Fruit fly (Drosophila melanogaster) whole organism, adult: ENCODE results near the gene fmt.

Experiments used
- CG11617 ChIP-seq: fragments of 200-800 bp; sonication (Bioruptor generic); optimal IDR thresholded peaks from 2 replicates; lab custom pipeline; 2017; ENCODE audit warnings: mild to moderate bottlenecking, missing biosample characterization, missing genetic modification reagents, missing genetic modification characterization
- CG12768 ChIP-seq: fragments of 200-800 bp; sonication (Bioruptor generic); optimal IDR thresholded peaks from 2 replicates; lab custom pipeline; 2017; ENCODE audit warnings: missing biosample characterization, missing genetic modification characterization, mild to moderate bottlenecking, moderate library complexity, missing genetic modification reagents
- CG14711 ChIP-seq: fragments of 200-800 bp; sonication (Bioruptor generic); optimal IDR thresholded peaks from 2 replicates; lab custom pipeline; 2018; ENCODE audit warnings: missing biosample characterization, mild to moderate bottlenecking, missing genetic modification characterization, moderate library complexity
- CG1620 ChIP-seq: fragments of 200-800 bp; sonication (Bioruptor generic); optimal IDR thresholded peaks from 2 replicates; lab custom pipeline; 2016; ENCODE audit warnings: missing biosample characterization, missing genetic modification characterization
- CG33017 ChIP-seq: fragments of 200-800 bp; sonication (Bioruptor generic); optimal IDR thresholded peaks from 2 replicates; lab custom pipeline; 2018; ENCODE audit warnings: missing biosample characterization, mild to moderate bottlenecking, missing genetic modification characterization, moderate library complexity
- CG5204 ChIP-seq: fragments of 200-800 bp; sonication (Bioruptor generic); optimal IDR thresholded peaks from 2 replicates; lab custom pipeline; 2016; ENCODE audit warnings: missing biosample characterization, missing genetic modification characterization
- CG7045 ChIP-seq: fragments of 200-800 bp; sonication (Bioruptor generic); optimal IDR thresholded peaks from 2 replicates; lab custom pipeline; 2017; ENCODE audit warnings: missing biosample characterization, mild to moderate bottlenecking, missing genetic modification characterization
- CG7101 ChIP-seq: fragments of 200-800 bp; sonication (Bioruptor generic); optimal IDR thresholded peaks from 2 replicates; lab custom pipeline; 2018; ENCODE audit warnings: missing biosample characterization, mild to moderate bottlenecking, missing genetic modification characterization, moderate library complexity
- Clk ChIP-seq: fragments of 200-800 bp; sonication (Bioruptor generic); optimal IDR thresholded peaks from 2 replicates; lab custom pipeline; 2017; ENCODE audit warnings: missing biosample characterization, missing genetic modification characterization
- Crg-1 ChIP-seq: fragments of 200-800 bp; sonication (Bioruptor generic); optimal IDR thresholded peaks from 2 replicates; lab custom pipeline; 2016; ENCODE audit warnings: missing biosample characterization, missing genetic modification characterization
- Hr96 ChIP-seq: fragments of 200-800 bp; sonication (Bioruptor generic); optimal IDR thresholded peaks from 2 replicates; lab custom pipeline; 2016; ENCODE audit warnings: missing biosample characterization, missing genetic modification characterization
- Mnt ChIP-seq: fragments of 200-800 bp; sonication (Bioruptor generic); optimal IDR thresholded peaks from 2 replicates; lab custom pipeline; 2016; ENCODE audit warnings: missing biosample characterization, mild to moderate bottlenecking, missing genetic modification characterization
- bab1 ChIP-seq: fragments of 200-800 bp; sonication (Bioruptor generic); optimal IDR thresholded peaks from 3 replicates; lab custom pipeline; 2019; ENCODE audit warnings: missing biosample characterization, mild to moderate bottlenecking, missing genetic modification characterization, moderate library complexity
- cic ChIP-seq: fragments of 200-800 bp; sonication (Bioruptor generic); optimal IDR thresholded peaks from 2 replicates; lab custom pipeline; 2017; ENCODE audit warnings: missing biosample characterization, mild to moderate bottlenecking, missing genetic modification characterization, moderate library complexity
- cnc ChIP-seq, 2 experiments: fragments of >200 bp; optimal IDR thresholded peaks; 2 replicates each; lab custom pipeline; 2017
- kay ChIP-seq: fragments of 200-800 bp; sonication (Bioruptor generic); peaks from one replicate; lab custom pipeline; 2016; ENCODE audit warnings: missing biosample characterization, missing genetic modification characterization, borderline replicate concordance
- ovo ChIP-seq: fragments of 200-800 bp; sonication (Bioruptor generic); optimal IDR thresholded peaks from 2 replicates; lab custom pipeline; 2016; ENCODE audit warnings: missing biosample characterization, missing genetic modification characterization
- pad ChIP-seq: fragments of 200-800 bp; sonication (Bioruptor generic); optimal IDR thresholded peaks from 3 replicates; lab custom pipeline; 2017; ENCODE audit warnings: missing biosample characterization, missing genetic modification characterization, mild to moderate bottlenecking, moderate library complexity, missing genetic modification reagents
- tj ChIP-seq: fragments of 200-800 bp; sonication (Bioruptor generic); optimal IDR thresholded peaks from 3 replicates; lab custom pipeline; 2017; ENCODE audit warnings: missing biosample characterization, mild to moderate bottlenecking, missing genetic modification characterization, moderate library complexity
- toe ChIP-seq: fragments of 200-800 bp; sonication (Bioruptor generic); optimal IDR thresholded peaks from 2 replicates; lab custom pipeline; 2016; ENCODE audit warnings: missing biosample characterization, missing genetic modification characterization

Gene fmt

dm6 chr3L:6144769-6145220, 28.9 kb downstream of the fmt start, which contains the start of gene Lcp65Ac:
TSS of gene Lcp65Ac (plus strand) at chr3L:6144819.
- TF ChIP-seq ovo = no peak
- TF ChIP-seq kay (GFP tag; lab: Kevin White, UChicago) = no peak
- TF ChIP-seq pad (GFP tag; lab: Kevin White, UChicago) = no peak
- no peak for TF ChIP-seq cic
- TF ChIP-seq Clk = no peak
- TF ChIP-seq CG1620 = no peak
- no peak for TF ChIP-seq CG12768
- no peak for TF ChIP-seq CG7045 (GFP tag; lab: Kevin White, UChicago)
- TF ChIP-seq Hr96 (GFP tag; lab: Kevin White, UChicago) = no peak
- TF ChIP-seq CG7101 (tag; lab: Kevin White, UChicago) = no peak
- no peak for TF ChIP-seq Mnt (GFP tag; lab: Kevin White, UChicago)
- TF ChIP-seq bab1 (GFP tag; lab: Kevin White, UChicago) = no peak
- no peak for TF ChIP-seq toe (GFP tag; lab: Kevin White, UChicago)
- no peak for TF ChIP-seq Crg-1 (GFP tag; lab: Kevin White, UChicago)
- no peak for TF ChIP-seq tj
- no peak for TF ChIP-seq CG14711 (tag; lab: Kevin White, UChicago)
- TF ChIP-seq CG11617 (GFP tag; lab: Kevin White, UChicago) = no peak

- TF ChIP-seq tj = no peak
- TF ChIP-seq toe (GFP tag; lab: Kevin White, UChicago) = no peak
- no peak for TF ChIP-seq Crg-1 (GFP tag; lab: Kevin White, UChicago)
- TF ChIP-seq CG1620 = no peak
- TF ChIP-seq Mnt (GFP tag; lab: Kevin White, UChicago) = no peak
- TF ChIP-seq CG5204 (GFP tag; lab: Kevin White, UChicago) = no peak
- no peak for TF ChIP-seq CG33017 (tag; lab: Kevin White, UChicago)
- no peak for TF ChIP-seq kay (GFP tag; lab: Kevin White, UChicago)
- TF ChIP-seq cnc (optimal IDR thresholded peaks at IDR 0.05; lab: Kevin White, UChicago) = no peak
- TF ChIP-seq Clk = no peak
- no peak for TF ChIP-seq pad (GFP tag; lab: Kevin White, UChicago)
Measured at dm6 chr3L:6143188-6143755, 30.4 kb downstream of the fmt start, which contains the start of gene Lcp65Ad. TSS of gene Lcp65Ad (plus strand) at chr3L:6143395.

- no peak for TF ChIP-seq tj
- TF ChIP-seq Hr96 (GFP tag; lab: Kevin White, UChicago) = no peak
- TF ChIP-seq Mnt (GFP tag; lab: Kevin White, UChicago) = no peak
- no peak for TF ChIP-seq cic
- TF ChIP-seq Clk = no peak
Measured at dm6 chr3L:6142313-6142712, 31.4 kb downstream of the fmt start, which contains the start of gene Cpr65Aw. TSS of gene Cpr65Aw (minus strand) at chr3L:6142413.

dm6 chr3L:6141538-6141937, 32.1 kb downstream of the fmt start:
- TF ChIP-seq CG7045 (GFP tag; lab: Kevin White, UChicago) (no peak), pad (GFP tag; lab: Kevin White, UChicago) (no peak), kay (GFP tag; lab: Kevin White, UChicago) (no peak), CG5204 (GFP tag; lab: Kevin White, UChicago) (no peak), toe (GFP tag; lab: Kevin White, UChicago) (no peak), Hr96 (GFP tag; lab: Kevin White, UChicago) (no peak), CG12768 (no peak), CG11617 (GFP tag; lab: Kevin White, UChicago) (no peak), bab1 (GFP tag; lab: Kevin White, UChicago) (no peak)

dm6 chr3L:6140771-6141472, 32.8 kb downstream of the fmt start:
- TF ChIP-seq Crg-1 (GFP tag; lab: Kevin White, UChicago) (no peak), ovo (no peak), kay (GFP tag; lab: Kevin White, UChicago) (no peak), CG14711 (tag; lab: Kevin White, UChicago) (no peak), CG33017 (tag; lab: Kevin White, UChicago) (no peak), cnc (optimal IDR thresholded peaks at IDR 0.05; lab: Kevin White, UChicago) (no peak), Hr96 (GFP tag; lab: Kevin White, UChicago) (no peak)

- TF ChIP-seq CG12768 (no peak), CG7101 (tag; lab: Kevin White, UChicago) (no peak), CG1620 (no peak), CG7045 (GFP tag; lab: Kevin White, UChicago) (no peak), toe (GFP tag; lab: Kevin White, UChicago) (no peak), CG5204 (GFP tag; lab: Kevin White, UChicago) (no peak), Mnt (GFP tag; lab: Kevin White, UChicago) (no peak), CG33017 (tag; lab: Kevin White, UChicago) (no peak), CG14711 (tag; lab: Kevin White, UChicago) (no peak), pad (GFP tag; lab: Kevin White, UChicago) (no peak), Clk (no peak)
Measured at dm6 chr3L:6139924-6140574, 33.6 kb downstream of the fmt start, which contains the start of gene Cpr65Av. TSS of gene Cpr65Av (minus strand) at chr3L:6139974.
